Fruit fly (Drosophila melanogaster): ENCODE results near the gene CG17294.

CG17294 gene

DNA sequence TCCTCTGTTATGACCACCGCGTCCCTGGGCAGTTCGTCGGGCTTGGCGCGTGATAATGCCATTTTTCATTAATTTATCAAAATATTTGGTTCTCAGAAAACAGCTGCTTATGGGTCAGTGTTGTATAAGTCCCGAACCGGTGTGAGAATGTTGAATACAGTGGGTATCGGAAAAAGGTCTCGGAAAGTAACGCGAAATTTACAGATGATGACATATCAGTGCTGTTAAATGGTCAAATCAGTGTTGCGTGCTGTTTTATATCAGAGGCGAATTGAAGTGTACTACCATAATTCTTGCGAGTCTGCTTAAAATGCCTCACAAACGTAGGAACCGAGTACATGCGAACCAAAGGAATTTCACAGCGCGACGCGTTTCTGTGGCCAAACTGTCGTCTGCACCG is 5.8 kb downstream of the CG17294 start, which contains the start of the genes CG13392 and Rcd4 (continued):
- no peak for TF ChIP-seq toy (GFP tag; IDR thresholded peaks at IDR 0.05)
- TF ChIP-seq kay (GFP tag; optimal IDR thresholded peaks at IDR 0.05), result peak; percentile 4
- TF ChIP-seq Myb (GFP tag; optimal IDR thresholded peaks at IDR 0.05), result peak; percentile 77
- no peak for TF ChIP-seq salm (tag; optimal IDR thresholded peaks at IDR 0.05)
- TF ChIP-seq Bteb2 (GFP tag; optimal IDR thresholded peaks at IDR 0.05), result peak; percentile 57
- 0 out of 2 replicates have a peak, but pooled peaks have one; percentile 28 for TF ChIP-seq CG4730 (GFP tag; IDR thresholded peaks at IDR 0.05)
- TF ChIP-seq Atf-2 (GFP tag; optimal IDR thresholded peaks at IDR 0.05), result peak; percentile 31
- no peak for TF ChIP-seq Ravus (GFP tag; IDR thresholded peaks at IDR 0.05)
- no peak for TF ChIP-seq CG2129 (GFP tag; IDR thresholded peaks at IDR 0.05; ENCODE audit: partially characterized antibody)
- TF ChIP-seq C15 (GFP tag; IDR thresholded peaks at IDR 0.05), result no peak
- peak; percentile 65 for TF ChIP-seq CG17385 (GFP tag; optimal IDR thresholded peaks at IDR 0.05)
- peak; percentile 90 for TF ChIP-seq CG15514 (GFP tag; optimal IDR thresholded peaks at IDR 0.05)
- no peak for TF ChIP-seq pfk (GFP tag; optimal IDR thresholded peaks at IDR 0.05)
- peak; percentile 49 for TF ChIP-seq unpg (GFP tag; optimal IDR thresholded peaks at IDR 0.05)
- peak; percentile 73 for TF ChIP-seq jumu (GFP tag; optimal IDR thresholded peaks at IDR 0.05)
- TF ChIP-seq CTCF (GFP tag; optimal IDR thresholded peaks at IDR 0.05), result peak; percentile 11
- peak; percentile 43 for TF ChIP-seq CG15269 (tag; optimal IDR thresholded peaks at IDR 0.05)
- peak; percentile 62 for TF ChIP-seq Meics (GFP tag; optimal IDR thresholded peaks at IDR 0.05)
- TF ChIP-seq CG2889 (GFP tag; IDR thresholded peaks at IDR 0.05), result no peak
- TF ChIP-seq CG11695 (GFP tag; IDR thresholded peaks at IDR 0.05), result no peak; the same call in 2 of the 3 replicates
- TF ChIP-seq CG12071 (GFP tag; optimal IDR thresholded peaks at IDR 0.05), result peak; percentile 67
- peak; percentile 71 for TF ChIP-seq Dbx (GFP tag; IDR thresholded peaks at IDR 0.05)
- no peak for TF ChIP-seq pnt (GFP tag; optimal IDR thresholded peaks at IDR 0.05)
- TF ChIP-seq Doc2 (GFP tag; IDR thresholded peaks at IDR 0.05), result no peak
- TF ChIP-seq CG11093 (GFP tag; IDR thresholded peaks at IDR 0.05), result no peak
- TF ChIP-seq CG13775 (GFP tag; optimal IDR thresholded peaks at IDR 0.05), result peak; percentile 21
- peak; percentile 77; the same call in 2 of the 3 replicates for TF ChIP-seq Opbp (GFP tag; IDR thresholded peaks at IDR 0.05; ENCODE audit: partially characterized antibody)
- peak; percentile 91 for TF ChIP-seq sens (GFP tag)
- peak; percentile 81 for TF ChIP-seq her (GFP tag; optimal IDR thresholded peaks at IDR 0.05)
- peak; percentile 46 for TF ChIP-seq CG4820 (GFP tag; optimal IDR thresholded peaks at IDR 0.05)
- TF ChIP-seq CG1647 (GFP tag; optimal IDR thresholded peaks at IDR 0.05), result peak; percentile 76
- TF ChIP-seq gfzf (GFP tag; optimal IDR thresholded peaks at IDR 0.05), result peak; percentile 44
- no peak for TF ChIP-seq Oaz (GFP tag; IDR thresholded peaks at IDR 0.05)
- TF ChIP-seq CG4328 (GFP tag; optimal IDR thresholded peaks at IDR 0.05), result peak; percentile 35
- peak; percentile 67 for TF ChIP-seq ems (GFP tag; optimal IDR thresholded peaks at IDR 0.05)
- TF ChIP-seq maf-S (GFP tag; optimal IDR thresholded peaks at IDR 0.05), result peak; percentile 47
- TF ChIP-seq sd (tag; optimal IDR thresholded peaks at IDR 0.05), result peak; percentile 77
- TF ChIP-seq MBD-R2 (GFP tag; IDR thresholded peaks at IDR 0.05), result peak; percentile 95
- TF ChIP-seq CG17912 (GFP tag; optimal IDR thresholded peaks at IDR 0.05), result no peak
- peak; percentile 72; the same call in 2 of the 3 replicates for TF ChIP-seq zen2 (GFP tag; IDR thresholded peaks at IDR 0.05; ENCODE audit: partially characterized antibody)
- peak; percentile 33 for TF ChIP-seq Dp (GFP tag; optimal IDR thresholded peaks at IDR 0.05)
- TF ChIP-seq CG33557 (GFP tag; optimal IDR thresholded peaks at IDR 0.05), result peak; percentile 5
- peak; percentile 63 for TF ChIP-seq pb (GFP tag; optimal IDR thresholded peaks at IDR 0.05)
- no peak for TF ChIP-seq wor (GFP tag; IDR thresholded peaks at IDR 0.05)
- peak; percentile 46 for TF ChIP-seq CG2712 (tag; optimal IDR thresholded peaks at IDR 0.05)
- peak; percentile 88 for TF ChIP-seq Rfx (GFP tag; IDR thresholded peaks at IDR 0.05)
- TF ChIP-seq cad (GFP tag; optimal IDR thresholded peaks at IDR 0.05), result no peak
- TF ChIP-seq CG13624 (GFP tag; optimal IDR thresholded peaks at IDR 0.05), result peak; percentile 85
- TF ChIP-seq Drgx (GFP tag; IDR thresholded peaks at IDR 0.05), result peak; percentile 45; the same call in 1 of the 2 replicates
- peak; percentile 76 for TF ChIP-seq zen (tag; optimal IDR thresholded peaks at IDR 0.05)
- TF ChIP-seq CG42726 (GFP tag; IDR thresholded peaks at IDR 0.05; ENCODE audit: partially characterized antibody), result no peak
- no peak for TF ChIP-seq sens-2 (GFP tag; IDR thresholded peaks at IDR 0.05)
